Worm (Caenorhabditis elegans) whole organism, early embryonic: ENCODE measurements around the gene Y62E10A.13.

Source experiments
- ama-1 ChIP-seq: fragments of 150-350 bp; optimal IDR thresholded peaks from 2 replicates; lab custom pipeline; 2014
- ceh-13 ChIP-seq: fragments of 200-800 bp; sonication (Bioruptor generic); optimal IDR thresholded peaks from 2 replicates; lab custom pipeline; 2018; ENCODE audit warnings: mild to moderate bottlenecking, missing genetic modification characterization, missing compliant biosample characterization
- ets-7 ChIP-seq: sonication (generic microtip); optimal IDR thresholded peaks from 2 replicates; lab custom pipeline; 2016; ENCODE audit warnings: missing genotype, missing genetic modification characterization, missing compliant biosample characterization
- flt-1 ChIP-seq: fragments of 200-800 bp; sonication (Bioruptor generic); IDR thresholded peaks from 2 replicates; pipeline ENCODE4 v1.3.6; 2022; ENCODE audit warnings: missing genetic modification characterization, missing compliant biosample characterization
- hmbx-1 ChIP-seq: sonication (generic microtip); optimal IDR thresholded peaks from 2 replicates; lab custom pipeline; 2016; ENCODE audit warnings: mild to moderate bottlenecking, missing genetic modification characterization, missing compliant biosample characterization
- pes-1 ChIP-seq: fragments of 200-800 bp; sonication (Bioruptor generic); IDR thresholded peaks from 2 replicates; pipeline ENCODE4 v1.3.6; 2022; ENCODE audit warnings: missing genetic modification reagents, missing genetic modification characterization, missing compliant biosample characterization
- tra-4 ChIP-seq: sonication (generic microtip); optimal IDR thresholded peaks from 2 replicates; lab custom pipeline; 2017; ENCODE audit warnings: missing genetic modification characterization, missing compliant biosample characterization

- TF ChIP-seq tra-4 (no peak), ama-1 (lab: Kevin White, UChicago) (no peak), flt-1 (GFP tag; lab: Robert Waterston, UW) (no peak), pes-1 (GFP tag; lab: Robert Waterston, UW) (no peak), ets-7 (no peak), ceh-13 (GFP tag; lab: Kevin White, UChicago) (no peak), hmbx-1 (no peak)
Measured at ce11 chrIV:13381823-13382222, 17.0 kb downstream of the Y62E10A.13 start, which contains the start of gene emc-3.
